Worm (Caenorhabditis elegans) whole organism, dauer: ENCODE results near the gene epg-6.

Experiments
- unc-62 ChIP-seq: sonication (generic microtip); optimal IDR thresholded peaks from 2 replicates; lab custom pipeline; 2017; ENCODE audit warnings: missing biosample characterization, missing genetic modification reagents, missing genetic modification characterization

The epg-6 gene

ce11 chrIII:10600138-10600626 is at the start of gene epg-6:
Gene epg-6 (minus strand): TSS chrIII:10600188.
- TF ChIP-seq unc-62 (GFP tag; lab: Kevin White, UChicago) = no peak

- no peak for TF ChIP-seq unc-62 (GFP tag; lab: Kevin White, UChicago)
Measured at ce11 chrIII:10649219-10649618, 49.2 kb upstream of the epg-6 start, which contains the start of gene emg-1. Gene emg-1 (plus strand): TSS chrIII:10649519.

- TF ChIP-seq unc-62 (GFP tag; lab: Kevin White, UChicago) = no peak
Measured at ce11 chrIII:10646094-10646493, 46.1 kb upstream of the epg-6 start, which contains the start of gene orc-4. Gene orc-4 (plus strand): TSS chrIII:10646170.

- TF ChIP-seq unc-62 (GFP tag; lab: Kevin White, UChicago) = no peak
Measured at ce11 chrIII:10642781-10643180, 42.8 kb upstream of the epg-6 start, which contains the start of the genes dhs-11 and orc-1. Gene dhs-11 (minus strand): TSS chrIII:10642865. Gene orc-1 (plus strand): TSS chrIII:10643129.

ce11 chrIII:10638339-10639021 is 38.5 kb upstream of the epg-6 start, which contains the start of gene Y39A1A.27:
Gene Y39A1A.27 (plus strand): TSS chrIII:10638971.
- no peak for TF ChIP-seq unc-62 (GFP tag; lab: Kevin White, UChicago)

- TF ChIP-seq unc-62 (GFP tag; lab: Kevin White, UChicago) = no peak
Measured at ce11 chrIII:10637933-10638332, 37.9 kb upstream of the epg-6 start.

- no peak for TF ChIP-seq unc-62 (GFP tag; lab: Kevin White, UChicago)
Measured at ce11 chrIII:10636493-10637031, 36.6 kb upstream of the epg-6 start.

ce11 chrIII:10634576-10634975 is 34.6 kb upstream of the epg-6 start:
- no peak for TF ChIP-seq unc-62 (GFP tag; lab: Kevin White, UChicago)

ce11 chrIII:10634034-10634433 is 34.0 kb upstream of the epg-6 start:
- TF ChIP-seq unc-62 (GFP tag; lab: Kevin White, UChicago) = no peak

ce11 chrIII:10633403-10633674 is 33.4 kb upstream of the epg-6 start, which contains the start of gene Y39A1A.9:
Gene Y39A1A.9 (minus strand): TSS chrIII:10633501.
- TF ChIP-seq unc-62 (GFP tag; lab: Kevin White, UChicago) = no peak

- no peak for TF ChIP-seq unc-62 (GFP tag; lab: Kevin White, UChicago)
Measured at ce11 chrIII:10632590-10633402, 32.8 kb upstream of the epg-6 start, which contains the start of gene Y39A1A.10. Gene Y39A1A.10 (plus strand): TSS chrIII:10632728.

- no peak for TF ChIP-seq unc-62 (GFP tag; lab: Kevin White, UChicago)
Measured at ce11 chrIII:10631870-10632509, 32.0 kb upstream of the epg-6 start.

ce11 chrIII:10629795-10630194 is 29.8 kb upstream of the epg-6 start:
- TF ChIP-seq unc-62 (GFP tag; lab: Kevin White, UChicago) = no peak

- TF ChIP-seq unc-62 (GFP tag; lab: Kevin White, UChicago) = no peak
Measured at ce11 chrIII:10629043-10629442, 29.1 kb upstream of the epg-6 start, which contains the start of gene swt-4. Gene swt-4 (minus strand): TSS chrIII:10629143.

ce11 chrIII:10628360-10628759 is 28.4 kb upstream of the epg-6 start:
- no peak for TF ChIP-seq unc-62 (GFP tag; lab: Kevin White, UChicago)
